Worm (Caenorhabditis elegans) whole organism, L4 larva: Measurements from ENCODE around the gene str-178.

Source experiments
- ama-1 ChIP-seq: fragments of 150-350 bp; optimal IDR thresholded peaks from 2 replicates; lab custom pipeline; 2014; ENCODE audit warnings: inconsistent platforms, mixed read lengths
- dpl-1 ChIP-seq: fragments of 150-350 bp; optimal IDR thresholded peaks from 2 replicates; lab custom pipeline; 2014; ENCODE audit warnings: missing biosample characterization, missing genetic modification reagents, missing genetic modification characterization
- hlh-11 ChIP-seq: fragments of 200-800 bp; sonication (Bioruptor generic); optimal IDR thresholded peaks from 2 replicates; lab custom pipeline; 2018; ENCODE audit warnings: mild to moderate bottlenecking, missing genetic modification characterization, missing compliant biosample characterization
- jun-1 ChIP-seq: fragments of 150-350 bp; optimal IDR thresholded peaks from 2 replicates; lab custom pipeline; 2014; ENCODE audit warnings: missing biosample characterization, missing genetic modification reagents, missing genetic modification characterization
- lir-3 ChIP-seq: sonication (generic microtip); optimal IDR thresholded peaks from 2 replicates; lab custom pipeline; 2016; ENCODE audit warnings: mild to moderate bottlenecking, missing genetic modification characterization, missing compliant biosample characterization
- mxl-2 ChIP-seq: fragments of 200-800 bp; sonication (Bioruptor generic); conservative IDR thresholded peaks from 2 replicates; pipeline ENCODE4 v1.3.6; 2022; ENCODE audit warnings: missing genetic modification reagents, missing genetic modification characterization, missing compliant biosample characterization
- nhr-237 ChIP-seq: sonication (generic microtip); optimal IDR thresholded peaks from 2 replicates; lab custom pipeline; 2017; ENCODE audit warnings: missing biosample characterization, missing genetic modification characterization
- nhr-76 ChIP-seq: fragments of 150-350 bp; optimal IDR thresholded peaks from 2 replicates; lab custom pipeline; 2014; ENCODE audit warnings: missing biosample characterization, missing genetic modification characterization
- saeg-2 ChIP-seq: fragments of 200-800 bp; sonication (Bioruptor generic); IDR thresholded peaks from 2 replicates; pipeline ENCODE4 v1.3.6; 2022; ENCODE audit warnings: missing genetic modification reagents, missing genetic modification characterization, missing compliant biosample characterization
- skn-1 ChIP-seq: fragments of 150-350 bp; optimal IDR thresholded peaks from 2 replicates; lab custom pipeline; 2014; ENCODE audit warnings: missing biosample characterization, missing genetic modification characterization
- unc-130 ChIP-seq: sonication (generic microtip); optimal IDR thresholded peaks from 2 replicates; lab custom pipeline; 2016; ENCODE audit warnings: missing genetic modification reagents, missing genetic modification characterization, missing compliant biosample characterization
- unc-62 ChIP-seq, 3 experiments: fragments of 150-350 bp in 1 of 3; sonication (generic microtip); optimal IDR thresholded peaks in 2 of 3; peaks in 1 of 3; 1 replicate in 1 of 3; 2 replicates in 2 of 3; lab custom pipeline; 2014 to 2017; ENCODE audit warnings: missing biosample characterization in 3 of 3, missing genetic modification characterization in 3 of 3, missing genetic modification reagents in 3 of 3, missing genotype in 1 of 3
- ztf-11 ChIP-seq: fragments of 150-350 bp; optimal IDR thresholded peaks from 2 replicates; lab custom pipeline; 2014; ENCODE audit warnings: missing biosample characterization, missing genetic modification characterization

DNA sequence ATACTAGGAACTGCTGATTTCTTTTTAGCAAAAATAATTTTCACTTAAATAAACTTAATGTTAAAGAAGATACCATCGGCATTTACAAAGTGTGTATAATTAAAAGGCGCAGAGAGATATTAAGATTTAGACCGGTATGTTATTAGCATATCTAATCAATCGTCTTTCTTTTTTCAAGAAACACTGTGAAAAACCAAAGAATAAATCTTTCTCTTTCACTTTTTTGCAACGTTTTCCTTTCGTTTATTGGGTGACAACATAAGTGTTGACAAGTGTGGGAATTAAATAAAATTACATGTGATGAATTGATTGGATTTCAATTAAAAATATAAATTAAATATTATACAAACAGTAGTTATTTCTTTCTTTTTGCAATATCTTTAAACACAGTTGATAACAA, 36.1 kb upstream of the str-178 start, which contains the start of gene C15C8.8:
- TF ChIP-seq jun-1 (tag; lab: Kevin White, UChicago): no peak
- TF ChIP-seq ztf-11 (tag; lab: Kevin White, UChicago): no peak
- no peak for TF ChIP-seq unc-130 (GFP tag; lab: Kevin White, UChicago)
- TF ChIP-seq ama-1: no peak
- TF ChIP-seq lir-3 (tag; lab: Kevin White, UChicago): no peak
- no peak for TF ChIP-seq dpl-1 (GFP tag; lab: Kevin White, UChicago)
- no peak for TF ChIP-seq hlh-11 (tag; lab: Kevin White, UChicago)
- no peak for TF ChIP-seq unc-62 (GFP tag; optimal IDR thresholded peaks at IDR 0.05 in 1 of 2; lab: Kevin White, UChicago)
- no peak for TF ChIP-seq unc-62 (tag; optimal IDR thresholded peaks at IDR 0.05; lab: Kevin White, UChicago)
- TF ChIP-seq skn-1 (tag; lab: Kevin White, UChicago): no peak
- no peak for TF ChIP-seq saeg-2 (GFP tag; lab: Robert Waterston, UW)
- TF ChIP-seq nhr-76 (tag; lab: Kevin White, UChicago): no peak
- no peak for TF ChIP-seq nhr-237 (tag; lab: Kevin White, UChicago)
- TF ChIP-seq mxl-2 (GFP tag; lab: Robert Waterston, UW): no peak
